Fruit fly (Drosophila melanogaster) whole organism, embryonic: Measurements from ENCODE around the gene CG14153.

Source experiments
- ATbp ChIP-seq: fragments of 200-800 bp; sonication (Bioruptor generic); optimal IDR thresholded peaks from 2 replicates; lab custom pipeline; 2017; ENCODE audit warnings: missing biosample characterization, mild to moderate bottlenecking, missing genetic modification characterization, missing genetic modification reagents
- Awh ChIP-seq: fragments of 200-800 bp; sonication (Bioruptor generic); IDR thresholded peaks from 2 replicates; pipeline ENCODE4, ENCODE4 v1.3.6; 2022; ENCODE audit warnings: missing biosample characterization, missing genetic modification characterization
- BtbVII ChIP-seq: fragments of 200-800 bp; sonication (Bioruptor generic); optimal IDR thresholded peaks from 3 replicates; lab custom pipeline; 2017; ENCODE audit warnings: missing biosample characterization, mild to moderate bottlenecking, missing genetic modification characterization
- CG10147 ChIP-seq: fragments of 200-800 bp; sonication (Bioruptor generic); optimal IDR thresholded peaks from 2 replicates; lab custom pipeline; 2019; ENCODE audit warnings: missing biosample characterization, mild to moderate bottlenecking, missing genetic modification characterization, moderate library complexity
- CG10959 ChIP-seq: fragments of 200-800 bp; sonication (Bioruptor generic); IDR thresholded peaks from 2 replicates; pipeline ENCODE4 v1.3.6; 2022; ENCODE audit warnings: missing biosample characterization, missing genetic modification characterization
- CG11093 ChIP-seq: fragments of 200-800 bp; sonication (Bioruptor generic); IDR thresholded peaks from 3 replicates; pipeline ENCODE4 v1.3.6; 2022; ENCODE audit warnings: missing biosample characterization, missing genetic modification characterization
- CG12155 ChIP-seq: fragments of 200-800 bp; sonication (Bioruptor generic); optimal IDR thresholded peaks from 3 replicates; lab custom pipeline; 2016; ENCODE audit warnings: missing biosample characterization, missing genetic modification characterization
- CG14050 ChIP-seq: fragments of 200-800 bp; sonication (Bioruptor generic); IDR thresholded peaks from 3 replicates; pipeline ENCODE4 v1.3.6; 2022; ENCODE audit warnings: missing biosample characterization, missing genetic modification characterization
- CG14667 ChIP-seq: fragments of 200-800 bp; sonication (Bioruptor generic); IDR thresholded peaks from 2 replicates; pipeline ENCODE4 v1.3.6; 2022; ENCODE audit warnings: missing biosample characterization, missing genetic modification characterization
- CG14860 ChIP-seq: fragments of 200-800 bp; sonication (Bioruptor generic); IDR thresholded peaks from 3 replicates; pipeline ENCODE4 v1.3.6; 2022; ENCODE audit warnings: missing biosample characterization, missing genetic modification characterization; ENCODE audit not compliant: partially characterized antibody
- CG1602 ChIP-seq: fragments of 200-800 bp; sonication (Bioruptor generic); optimal IDR thresholded peaks from 3 replicates; lab custom pipeline; 2016; ENCODE audit warnings: missing biosample characterization, missing genetic modification characterization
- CG1647 ChIP-seq: fragments of 200-800 bp; sonication (Bioruptor generic); optimal IDR thresholded peaks from 3 replicates; lab custom pipeline; 2016; ENCODE audit warnings: missing biosample characterization, missing genetic modification characterization
- CG16863 ChIP-seq: fragments of 200-800 bp; sonication (Bioruptor generic); optimal IDR thresholded peaks from 3 replicates; lab custom pipeline; 2016; ENCODE audit warnings: missing biosample characterization, missing genetic modification characterization
- CG17829 ChIP-seq: fragments of 200-800 bp; optimal IDR thresholded peaks from 2 replicates; lab custom pipeline; 2019; ENCODE audit warnings: missing biosample characterization, mild to moderate bottlenecking, missing genetic modification characterization, moderate library complexity
- CG1792 ChIP-seq: fragments of 200-800 bp; sonication (Bioruptor generic); optimal IDR thresholded peaks from 2 replicates; lab custom pipeline; 2016; ENCODE audit warnings: missing biosample characterization, missing genetic modification characterization
- CG3281 ChIP-seq: fragments of 200-800 bp; sonication (Bioruptor generic); optimal IDR thresholded peaks from 3 replicates; lab custom pipeline; 2017; ENCODE audit warnings: missing biosample characterization, mild to moderate bottlenecking, missing genetic modification characterization
- CG3847 ChIP-seq: fragments of 200-800 bp; sonication (Bioruptor generic); IDR thresholded peaks from 2 replicates; pipeline ENCODE4 v1.3.6; 2022; ENCODE audit warnings: missing biosample characterization, missing genetic modification characterization
- CG42726 ChIP-seq: fragments of 200-800 bp; sonication (Bioruptor generic); IDR thresholded peaks from 2 replicates; pipeline ENCODE4 v1.3.6; 2022; ENCODE audit warnings: missing biosample characterization, missing genetic modification characterization; ENCODE audit not compliant: partially characterized antibody
- CG4707 ChIP-seq: fragments of 200-800 bp; sonication (Bioruptor generic); optimal IDR thresholded peaks from 2 replicates; lab custom pipeline; 2018; ENCODE audit warnings: missing biosample characterization, mild to moderate bottlenecking, missing genetic modification characterization, moderate library complexity
- CG5245 ChIP-seq: fragments of 200-800 bp; sonication (Bioruptor generic); optimal IDR thresholded peaks from 3 replicates; lab custom pipeline; 2016; ENCODE audit warnings: missing biosample characterization, missing genetic modification characterization
- CG7839 ChIP-seq: fragments of 200-800 bp; sonication (Bioruptor generic); optimal IDR thresholded peaks from 3 replicates; lab custom pipeline; 2018; ENCODE audit warnings: missing biosample characterization, mild to moderate bottlenecking, missing genetic modification characterization, moderate library complexity
- CG9609 ChIP-seq: fragments of 200-800 bp; sonication (Bioruptor generic); optimal IDR thresholded peaks from 3 replicates; lab custom pipeline; 2016; ENCODE audit warnings: missing biosample characterization, missing genetic modification characterization
- CG9727 ChIP-seq: fragments of 200-800 bp; sonication (Bioruptor generic); optimal IDR thresholded peaks from 3 replicates; lab custom pipeline; 2017; ENCODE audit warnings: missing biosample characterization, mild to moderate bottlenecking, missing genetic modification characterization
- D ChIP-seq, 2 experiments: fragments of 200-800 bp in 1 of 2; fragments of >200 bp in 1 of 2; sonication (Bioruptor generic) in 1 of 2; optimal IDR thresholded peaks; 2 replicates in 1 of 2; 3 replicates in 1 of 2; lab custom pipeline; 2017; ENCODE audit warnings: mild to moderate bottlenecking in 1 of 2, missing biosample characterization in 1 of 2, missing genetic modification characterization in 1 of 2, missing genetic modification reagents in 1 of 2
- D19B ChIP-seq: fragments of 200-800 bp; sonication (Bioruptor generic); optimal IDR thresholded peaks from 2 replicates; lab custom pipeline; 2017; ENCODE audit warnings: missing biosample characterization, mild to moderate bottlenecking, missing genetic modification characterization
- Dek ChIP-seq: fragments of 200-800 bp; sonication (Bioruptor generic); optimal IDR thresholded peaks from 3 replicates; lab custom pipeline; 2019; ENCODE audit warnings: missing biosample characterization, mild to moderate bottlenecking, missing genetic modification characterization, moderate library complexity
- Dfd ChIP-seq, 2 experiments: fragments of >200 bp; optimal IDR thresholded peaks; 2 replicates each; lab custom pipeline; 2017; ENCODE audit warnings: missing biosample characterization in 2 of 2, missing genetic modification characterization in 2 of 2
- Dp ChIP-seq: fragments of 200-800 bp; sonication (Bioruptor generic); optimal IDR thresholded peaks from 2 replicates; lab custom pipeline; 2018; ENCODE audit warnings: missing biosample characterization, mild to moderate bottlenecking, missing genetic modification characterization, moderate library complexity
- Elba2 ChIP-seq: fragments of 200-800 bp; sonication (Bioruptor generic); optimal IDR thresholded peaks from 3 replicates; lab custom pipeline; 2016; ENCODE audit warnings: missing biosample characterization, missing genetic modification characterization
- Fer1 ChIP-seq: fragments of 200-800 bp; sonication (Bioruptor generic); optimal IDR thresholded peaks from 2 replicates; lab custom pipeline; 2017; ENCODE audit warnings: missing biosample characterization, mild to moderate bottlenecking, missing genetic modification characterization
- HLHmδ ChIP-seq: fragments of 200-800 bp; sonication (Bioruptor generic); optimal IDR thresholded peaks from 2 replicates; lab custom pipeline; 2018; ENCODE audit warnings: missing biosample characterization, mild to moderate bottlenecking, missing genetic modification characterization, moderate library complexity
- Spps ChIP-seq: fragments of 200-800 bp; sonication (Bioruptor generic); optimal IDR thresholded peaks from 2 replicates; lab custom pipeline; 2018; ENCODE audit warnings: missing biosample characterization, mild to moderate bottlenecking, missing genetic modification characterization
- ab ChIP-seq: fragments of 200-800 bp; sonication (Bioruptor generic); optimal IDR thresholded peaks from 2 replicates; lab custom pipeline; 2016; ENCODE audit warnings: missing biosample characterization, missing genetic modification characterization
- al ChIP-seq: fragments of 200-800 bp; sonication (Bioruptor generic); IDR thresholded peaks from 2 replicates; pipeline ENCODE4 v1.3.6; 2022; ENCODE audit warnings: missing biosample characterization, missing genetic modification characterization
- aop ChIP-seq: fragments of 200-800 bp; sonication (Bioruptor generic); IDR thresholded peaks from 2 replicates; pipeline ENCODE4 v1.3.6; 2022; ENCODE audit warnings: missing biosample characterization, missing genetic modification characterization
- ap ChIP-seq: fragments of 200-800 bp; sonication (Bioruptor generic); IDR thresholded peaks from 2 replicates; pipeline ENCODE4 v1.3.6; 2022; ENCODE audit warnings: missing biosample characterization, missing genetic modification characterization
- az2 ChIP-seq: fragments of 200-800 bp; sonication (Bioruptor generic); optimal IDR thresholded peaks from 3 replicates; lab custom pipeline; 2016; ENCODE audit warnings: missing biosample characterization, missing genetic modification characterization
- cad ChIP-seq: fragments of >200 bp; optimal IDR thresholded peaks from 2 replicates; lab custom pipeline; 2017; ENCODE audit warnings: missing biosample characterization, missing genetic modification characterization
- dm ChIP-seq: fragments of 200-800 bp; sonication (Bioruptor generic); optimal IDR thresholded peaks from 3 replicates; lab custom pipeline; 2016; ENCODE audit warnings: missing biosample characterization, missing genetic modification characterization
- en ChIP-seq: fragments of 200-800 bp; sonication (Bioruptor generic); optimal IDR thresholded peaks from 2 replicates; lab custom pipeline; 2016; ENCODE audit warnings: missing biosample characterization, missing genetic modification characterization
- fd102C ChIP-seq: fragments of 200-800 bp; sonication (Bioruptor generic); optimal IDR thresholded peaks from 2 replicates; lab custom pipeline; 2018; ENCODE audit warnings: missing biosample characterization, mild to moderate bottlenecking, missing genetic modification characterization, moderate library complexity
- hb ChIP-seq: fragments of 200-800 bp; sonication (Bioruptor generic); IDR thresholded peaks from 3 replicates; pipeline ENCODE4 v1.3.6; 2022; ENCODE audit warnings: missing biosample characterization, missing genetic modification characterization; ENCODE audit not compliant: partially characterized antibody
- lbe ChIP-seq: fragments of 200-800 bp; sonication (Bioruptor generic); optimal IDR thresholded peaks from 2 replicates; lab custom pipeline; 2016; ENCODE audit warnings: missing biosample characterization, mild to moderate bottlenecking, missing genetic modification characterization
- lola ChIP-seq, 3 experiments: fragments of >200 bp in 2 of 3; fragments of 200-800 bp in 1 of 3; sonication (Bioruptor generic) in 1 of 3; optimal IDR thresholded peaks; 2 replicates each; lab custom pipeline; 2017 to 2019; ENCODE audit warnings: missing biosample characterization in 3 of 3, missing genetic modification characterization in 3 of 3, mild to moderate bottlenecking in 1 of 3, moderate library complexity in 1 of 3
- pan ChIP-seq, 4 experiments: fragments of >200 bp in 3 of 4; fragments of 200-800 bp in 1 of 4; sonication (Bioruptor generic) in 1 of 4; optimal IDR thresholded peaks in 3 of 4; IDR thresholded peaks in 1 of 4; 2 replicates each; pipeline versions ENCODE4 v1.3.6 to Lab custom; 2017 to 2022; ENCODE audit warnings: missing biosample characterization in 2 of 4, missing genetic modification characterization in 2 of 4, mixed read lengths in 1 of 4
- sens ChIP-seq: fragments of 200-800 bp; sonication (Bioruptor generic); peaks from one replicate; lab custom pipeline; 2016; ENCODE audit warnings: missing biosample characterization, missing genetic modification characterization
- sim ChIP-seq: fragments of 200-800 bp; sonication (Bioruptor generic); IDR thresholded peaks from 2 replicates; pipeline ENCODE4 v1.3.6; 2022; ENCODE audit warnings: missing biosample characterization, missing genetic modification characterization
- sisA ChIP-seq: fragments of 200-800 bp; sonication (Bioruptor generic); IDR thresholded peaks from 2 replicates; pipeline ENCODE4 v1.3.6; 2022; ENCODE audit warnings: missing biosample characterization, missing genetic modification characterization
- tup ChIP-seq: fragments of 200-800 bp; sonication (Bioruptor generic); optimal IDR thresholded peaks from 2 replicates; lab custom pipeline; 2016; ENCODE audit warnings: missing biosample characterization, mild to moderate bottlenecking, missing genetic modification characterization, moderate library complexity

CG14153 gene

DNA sequence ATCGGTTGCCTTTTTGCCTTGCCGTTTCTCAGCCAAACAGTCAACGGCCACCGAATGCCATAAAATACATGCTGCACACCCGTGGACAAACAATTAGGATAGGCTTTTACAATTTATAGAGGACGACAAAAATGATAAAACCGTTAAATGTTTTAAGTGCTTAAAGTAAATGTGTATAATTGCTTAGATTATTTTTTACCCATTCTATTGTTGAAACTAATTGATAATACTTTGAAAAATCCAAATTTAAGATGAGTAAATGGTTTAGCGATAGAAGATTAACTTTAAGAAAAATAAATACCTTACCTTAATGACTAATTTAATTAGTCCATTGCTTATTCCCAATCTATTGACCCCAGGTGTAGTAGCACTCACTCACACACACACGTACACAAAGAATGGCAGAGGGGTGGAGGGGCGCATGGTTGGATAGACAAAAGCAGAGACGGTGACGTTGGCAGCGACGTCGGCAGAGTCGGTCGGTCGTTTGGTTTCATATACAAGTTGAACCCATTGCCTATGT is 35.3 kb downstream of the CG14153 start (continued):
- TF ChIP-seq tup (peak; percentile 62), Elba2 (GFP tag; lab: Kevin White, UChicago) (peak; percentile 35), dm (GFP tag; lab: Kevin White, UChicago) (peak; percentile 79), ATbp (GFP tag; lab: Kevin White, UChicago) (peak; percentile 95), ab (GFP tag; lab: Kevin White, UChicago) (no peak), CG14860 (no peak), CG1792 (GFP tag; lab: Kevin White, UChicago) (peak; percentile 86), Dek (peak; percentile 95), CG4707 (GFP tag; lab: Kevin White, UChicago) (peak; percentile 80), D (optimal IDR thresholded peaks at IDR 0.05; lab: Kevin White, UChicago) (no peak), D (GFP tag; optimal IDR thresholded peaks at IDR 0.05; lab: Kevin White, UChicago) (peak; percentile 96), Spps (tag; lab: Kevin White, UChicago) (peak; percentile 84), lola (GFP tag; optimal IDR thresholded peaks at IDR 0.05; lab: Kevin White, UChicago) (peak in 1 of 3 experiments; percentile 95), CG11093 (GFP tag; lab: Robert Waterston, UW) (peak; percentile 92), CG16863 (GFP tag; lab: Kevin White, UChicago) (peak; percentile 87), CG10959 (peak; percentile 69; the same call in 1 of the 2 replicates), Dfd (GFP tag; optimal IDR thresholded peaks at IDR 0.05; lab: Kevin White, UChicago) (peak in 1 of 2 experiments; percentile 67), CG17829 (tag; lab: Kevin White, UChicago) (peak; percentile 98), az2 (peak; percentile 90), en (GFP tag; lab: Kevin White, UChicago) (peak; percentile 88), sens (GFP tag; lab: Kevin White, UChicago) (peak; percentile 99), CG42726 (no peak), CG1602 (GFP tag; lab: Kevin White, UChicago) (peak; percentile 86), CG3847 (GFP tag; lab: Robert Waterston, UW) (no peak; the same call in 1 of the 2 replicates), CG14050 (GFP tag; lab: Robert Waterston, UW) (peak; percentile 88), BtbVII (GFP tag; lab: Kevin White, UChicago) (peak; percentile 95), lbe (GFP tag; lab: Kevin White, UChicago) (no peak), CG1647 (GFP tag; lab: Kevin White, UChicago) (peak; percentile 74), CG12155 (peak; percentile 85), sim (peak; percentile 81), D19B (GFP tag; lab: Kevin White, UChicago) (peak; percentile 83), Awh (GFP tag; lab: Robert Waterston, UW) (peak; percentile 91), CG9727 (peak; percentile 98), hb (GFP tag; lab: Robert Waterston, UW) (no peak), Fer1 (GFP tag; lab: Kevin White, UChicago) (peak; percentile 97), CG3281 (GFP tag; lab: Kevin White, UChicago) (peak; percentile 94), ap (GFP tag; lab: Robert Waterston, UW) (peak; percentile 93), CG5245 (GFP tag; lab: Kevin White, UChicago) (peak; percentile 67), CG7839 (tag; lab: Kevin White, UChicago) (peak; percentile 98), CG10147 (GFP tag; lab: Kevin White, UChicago) (peak; percentile 87), CG9609 (GFP tag; lab: Kevin White, UChicago) (peak; percentile 85), CG14667 (GFP tag; lab: Robert Waterston, UW) (peak; percentile 91), sisA (GFP tag; lab: Robert Waterston, UW) (peak; percentile 91), pan (optimal IDR thresholded peaks at IDR 0.05; lab: Kevin White, UChicago) (no peak), pan (GFP tag; optimal IDR thresholded peaks at IDR 0.05 in 1 of 2, IDR thresholded peaks at IDR 0.05 in 1 of 2) (peak in 1 of 2 experiments; percentile 94), fd102C (GFP tag; lab: Kevin White, UChicago) (peak; percentile 76), al (GFP tag; lab: Robert Waterston, UW) (peak; percentile 91), HLHmδ (GFP tag; lab: Kevin White, UChicago) (no peak), aop (no peak), Dp (peak; percentile 1), cad (no peak)
